Worm (Caenorhabditis elegans): Measurements from ENCODE around the gene fars-3.

fars-3 gene

ce11 chrII:8488123-8488522 is 23.5 kb downstream of the fars-3 start:
- TF ChIP-seq egrh-3 (GFP tag; IDR thresholded peaks at IDR 0.05) (no peak), madf-10 (tag; optimal IDR thresholded peaks at IDR 0.05) (no peak), Y56A3A.18 (GFP tag; IDR thresholded peaks at IDR 0.05) (no peak), unc-130 (GFP tag; optimal IDR thresholded peaks at IDR 0.05) (no peak), efl-1 (GFP tag; optimal IDR thresholded peaks at IDR 0.05) (no peak), dpff-1 (tag; optimal IDR thresholded peaks at IDR 0.05) (no peak), hlh-26 (GFP tag; conservative IDR thresholded peaks at IDR 0.05) (no peak), snpc-1.1 (tag; optimal IDR thresholded peaks at IDR 0.05; ENCODE audit: insufficient read depth) (no peak), repo-1 (tag; optimal IDR thresholded peaks at IDR 0.05) (no peak), aptf-3 (GFP tag; IDR thresholded peaks at IDR 0.05) (no peak), ceh-100 (GFP tag; IDR thresholded peaks at IDR 0.05) (no peak), pbrm-1 (GFP tag; IDR thresholded peaks at IDR 0.05) (no peak), ceh-27 (GFP tag; optimal IDR thresholded peaks at IDR 0.05) (no peak), tlf-1 (GFP tag; optimal IDR thresholded peaks at IDR 0.05) (no peak), athp-1 (tag; optimal IDR thresholded peaks at IDR 0.05) (no peak), hrde-1 (tag; optimal IDR thresholded peaks at IDR 0.05; ENCODE audit: borderline replicate concordance) (no peak)

ce11 chrII:8494228-8494717 is 29.6 kb downstream of the fars-3 start, which contains the start of gene M05D6.9:
Gene M05D6.9 (plus strand): TSS chrII:8494278.
- TF ChIP-seq aptf-2 (GFP tag; conservative IDR thresholded peaks at IDR 0.05) (no peak), ceh-100 (GFP tag; IDR thresholded peaks at IDR 0.05) (no peak), bed-1 (GFP tag; IDR thresholded peaks at IDR 0.05) (no peak), ceh-79 (tag; optimal IDR thresholded peaks at IDR 0.05) (no peak), zim-3 (tag; optimal IDR thresholded peaks at IDR 0.05) (no peak)

- TF ChIP-seq ccch-3 (GFP tag; optimal IDR thresholded peaks at IDR 0.05) (no peak), mes-4 (tag; optimal IDR thresholded peaks at IDR 0.05) (no peak), zim-3 (tag; optimal IDR thresholded peaks at IDR 0.05) (no peak), akir-1 (GFP tag; optimal IDR thresholded peaks at IDR 0.05) (no peak), Y53G8AR.9 (GFP tag; conservative IDR thresholded peaks at IDR 0.05) (no peak), nfya-2 (GFP tag; IDR thresholded peaks at IDR 0.05) (no peak), cebp-2 (GFP tag; IDR thresholded peaks at IDR 0.05) (no peak), chd-7 (tag; optimal IDR thresholded peaks at IDR 0.05) (no peak), Y53F4B.3 (GFP tag; IDR thresholded peaks at IDR 0.05) (no peak), madf-6 (GFP tag; IDR thresholded peaks at IDR 0.05) (no peak), bed-2 (GFP tag; IDR thresholded peaks at IDR 0.05) (no peak), mxl-1 (tag; optimal IDR thresholded peaks at IDR 0.05) (no peak), ets-4 (GFP tag; optimal IDR thresholded peaks at IDR 0.05) (no peak), lin-26 (GFP tag; IDR thresholded peaks at IDR 0.05) (no peak), snpc-1.3 (tag; optimal IDR thresholded peaks at IDR 0.05; ENCODE audit: insufficient read depth) (no peak), F37B4.10 (GFP tag; IDR thresholded peaks at IDR 0.05) (no peak), F39B2.1 (GFP tag; IDR thresholded peaks at IDR 0.05) (no peak), Y95B8A.8 (GFP tag; IDR thresholded peaks at IDR 0.05) (no peak)
Measured at ce11 chrII:8496184-8496583, 31.5 kb downstream of the fars-3 start.
